Fruit fly (Drosophila melanogaster) whole organism, pupa: ENCODE results near the gene NimB4.
A peak's percentile ranks its signal among the peaks of the same experiment; 100 is the strongest.

Experiments
- CG13204 ChIP-seq: fragments of 200-800 bp; sonication (Bioruptor generic); optimal IDR thresholded peaks from 2 replicates; lab custom pipeline; 2018; ENCODE audit warnings: missing biosample characterization, mild to moderate bottlenecking, missing genetic modification characterization, moderate library complexity
- CG14655 ChIP-seq: fragments of 200-800 bp; sonication (Bioruptor generic); optimal IDR thresholded peaks from 3 replicates; lab custom pipeline; 2017; ENCODE audit warnings: mild to moderate bottlenecking, missing biosample characterization, missing genetic modification reagents, missing genetic modification characterization
- CG15710 ChIP-seq: fragments of 200-800 bp; sonication (Bioruptor generic); optimal IDR thresholded peaks from 2 replicates; lab custom pipeline; 2018; ENCODE audit warnings: missing biosample characterization, mild to moderate bottlenecking, missing genetic modification characterization, moderate library complexity
- CG17806 ChIP-seq: fragments of 200-800 bp; sonication (Bioruptor generic); optimal IDR thresholded peaks from 2 replicates; lab custom pipeline; 2018; ENCODE audit warnings: missing biosample characterization, mild to moderate bottlenecking, missing genetic modification characterization, moderate library complexity
- CG34367 ChIP-seq: fragments of 200-800 bp; sonication (Bioruptor generic); optimal IDR thresholded peaks from 2 replicates; lab custom pipeline; 2018; ENCODE audit warnings: missing biosample characterization, mild to moderate bottlenecking, missing genetic modification characterization
- CG4496 ChIP-seq: fragments of 200-800 bp; sonication (Bioruptor generic); IDR thresholded peaks from 3 replicates; pipeline ENCODE4 v1.3.6; 2022; ENCODE audit warnings: missing biosample characterization, missing genetic modification characterization
- CG8301 ChIP-seq: fragments of 200-800 bp; sonication (Bioruptor generic); optimal IDR thresholded peaks from 2 replicates; lab custom pipeline; 2018; ENCODE audit warnings: missing biosample characterization, mild to moderate bottlenecking, missing genetic modification characterization
- CG9948 ChIP-seq: fragments of 200-800 bp; sonication (Bioruptor generic); optimal IDR thresholded peaks from 2 replicates; lab custom pipeline; 2018; ENCODE audit warnings: missing biosample characterization, mild to moderate bottlenecking, missing genetic modification characterization, moderate library complexity
- D1 ChIP-seq: fragments of 200-800 bp; sonication (Bioruptor generic); optimal IDR thresholded peaks from 2 replicates; lab custom pipeline; 2018; ENCODE audit warnings: missing biosample characterization, mild to moderate bottlenecking, missing genetic modification characterization, moderate library complexity
- Ets98B ChIP-seq: fragments of 200-800 bp; sonication (Bioruptor generic); IDR thresholded peaks from 2 replicates; pipeline ENCODE4 v1.3.6; 2022; ENCODE audit warnings: missing biosample characterization, missing genetic modification characterization
- Pif1B ChIP-seq: fragments of 200-800 bp; sonication (Bioruptor generic); optimal IDR thresholded peaks from 3 replicates; lab custom pipeline; 2016; ENCODE audit warnings: missing biosample characterization, missing genetic modification characterization
- Snoo ChIP-seq: fragments of 200-800 bp; sonication (Bioruptor generic); optimal IDR thresholded peaks from 3 replicates; lab custom pipeline; 2017; ENCODE audit warnings: missing biosample characterization, mild to moderate bottlenecking, missing genetic modification characterization, inconsistent platforms
- fd96Ca ChIP-seq: fragments of 200-800 bp; sonication (Bioruptor generic); IDR thresholded peaks from 3 replicates; pipeline ENCODE4 v1.3.6; 2022; ENCODE audit warnings: missing biosample characterization, missing genetic modification characterization
- gl ChIP-seq: fragments of 200-800 bp; sonication (Bioruptor generic); optimal IDR thresholded peaks from 2 replicates; lab custom pipeline; 2018; ENCODE audit warnings: missing biosample characterization, mild to moderate bottlenecking, missing genetic modification characterization

The NimB4 gene

dm6 chr2L:13925699-13926098 lies 44.1 kb downstream of the NimB4 start:
- TF ChIP-seq CG15710 (tag; lab: Kevin White, UChicago) (no peak), CG8301 (tag; lab: Kevin White, UChicago) (peak; percentile 1), Snoo (tag; lab: Kevin White, UChicago) (no peak), CG34367 (tag; lab: Kevin White, UChicago) (no peak), CG9948 (tag; lab: Kevin White, UChicago) (no peak), CG4496 (peak; percentile 21; the same call in 1 of the 3 replicates), CG14655 (GFP tag; lab: Kevin White, UChicago) (peak; percentile 49), fd96Ca (GFP tag; lab: Robert Waterston, UW) (no peak), Pif1B (GFP tag; lab: Kevin White, UChicago) (no peak)

DNA sequence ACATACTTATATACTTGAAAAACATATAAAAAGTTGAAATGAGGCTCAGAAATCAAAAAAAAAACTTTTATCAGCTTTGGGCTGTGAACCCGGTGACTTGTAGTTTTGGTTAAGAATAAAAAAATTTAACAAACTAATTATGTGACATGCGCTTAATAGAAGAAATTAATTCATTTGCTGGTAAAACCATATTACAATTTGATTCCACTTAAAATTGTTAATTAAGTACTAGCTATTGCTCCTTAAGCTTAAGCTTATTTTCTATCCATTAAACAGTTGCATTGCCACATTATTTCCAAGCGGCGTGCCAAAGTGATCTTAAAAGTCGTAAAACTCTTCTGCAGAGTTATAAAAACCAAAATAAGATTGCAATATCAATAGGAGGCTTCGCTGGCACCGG lies 45.8 kb downstream of the NimB4 start:
- TF ChIP-seq CG17806 (tag; lab: Kevin White, UChicago) (no peak), CG14655 (GFP tag; lab: Kevin White, UChicago) (peak; percentile 20)

- TF ChIP-seq CG14655 (GFP tag; lab: Kevin White, UChicago) = no peak
- no peak for TF ChIP-seq CG34367 (tag; lab: Kevin White, UChicago)
- peak; percentile 67 for TF ChIP-seq CG13204 (GFP tag; lab: Kevin White, UChicago)
- TF ChIP-seq gl (tag; lab: Kevin White, UChicago) = no peak
- no peak for TF ChIP-seq CG9948 (tag; lab: Kevin White, UChicago)
- TF ChIP-seq Ets98B (GFP tag; lab: Robert Waterston, UW) = no peak
- TF ChIP-seq D1 (tag; lab: Kevin White, UChicago) = no peak
- TF ChIP-seq, all 21 proteins: peak for 1
Measured at dm6 chr2L:13923453-13923852, 46.3 kb downstream of the NimB4 start, which contains the start of gene Vajk1. TSS of gene Vajk1 (minus strand) at chr2L:13923553.
